Worm (Caenorhabditis elegans) whole organism, L2 larva: Measurements from ENCODE around the gene R03D7.2.
"Not testable (repeated sequence)": the region's sequence is repeated elsewhere in the genome, so short reads cannot be mapped to it uniquely, and the experiment has no call there.

Experiments
- C34F6.9 ChIP-seq: fragments of 150-350 bp; optimal IDR thresholded peaks from 2 replicates; lab custom pipeline; 2014; ENCODE audit warnings: missing biosample characterization, missing genetic modification characterization
- R02D3.7 ChIP-seq: fragments of 150-350 bp; optimal IDR thresholded peaks from 2 replicates; lab custom pipeline; 2014; ENCODE audit warnings: missing biosample characterization, missing genetic modification characterization
- Y55F3AM.14 ChIP-seq: fragments of 200-800 bp; sonication (Bioruptor generic); optimal IDR thresholded peaks from 2 replicates; lab custom pipeline; 2018; ENCODE audit warnings: mild to moderate bottlenecking, missing genetic modification characterization, missing compliant biosample characterization
- alr-1 ChIP-seq: fragments of 150-350 bp; optimal IDR thresholded peaks from 2 replicates; lab custom pipeline; 2014; ENCODE audit warnings: missing biosample characterization, missing genetic modification characterization
- ama-1 ChIP-seq: fragments of 150-350 bp; optimal IDR thresholded peaks from 2 replicates; lab custom pipeline; 2018; ENCODE audit warnings: inconsistent platforms
- blmp-1 ChIP-seq: sonication (generic microtip); optimal IDR thresholded peaks from 2 replicates; lab custom pipeline; 2017; ENCODE audit warnings: missing genetic modification characterization, mild to moderate bottlenecking, missing compliant biosample characterization, antibody characterized with exemption, moderate library complexity; ENCODE audit not compliant: insufficient read depth
- ceh-82 ChIP-seq: fragments of 150-350 bp; optimal IDR thresholded peaks from 2 replicates; lab custom pipeline; 2014; ENCODE audit warnings: missing biosample characterization, missing genetic modification characterization
- crh-2 ChIP-seq: sonication (generic microtip); optimal IDR thresholded peaks from 2 replicates; lab custom pipeline; 2017; ENCODE audit warnings: missing biosample characterization, missing genetic modification characterization
- egl-27 ChIP-seq: sonication (generic microtip); optimal IDR thresholded peaks from 3 replicates; lab custom pipeline; 2017; ENCODE audit warnings: missing biosample characterization, missing genetic modification reagents, missing genetic modification characterization
- elt-1 ChIP-seq: fragments of 150-350 bp; optimal IDR thresholded peaks from 2 replicates; lab custom pipeline; 2014; ENCODE audit warnings: missing biosample characterization, missing genetic modification characterization
- elt-3 ChIP-seq: sonication (generic microtip); optimal IDR thresholded peaks from 2 replicates; lab custom pipeline; 2017; ENCODE audit warnings: missing biosample characterization, missing genetic modification characterization
- fos-1 ChIP-seq: fragments of 150-350 bp; optimal IDR thresholded peaks from 2 replicates; lab custom pipeline; 2014; ENCODE audit warnings: missing biosample characterization, missing genetic modification characterization
- gmeb-1 ChIP-seq: fragments of 150-350 bp; optimal IDR thresholded peaks from 2 replicates; lab custom pipeline; 2014; ENCODE audit warnings: missing biosample characterization, missing genetic modification characterization
- lin-11 ChIP-seq: fragments of 150-350 bp; sonication (generic microtip); optimal IDR thresholded peaks from 2 replicates; lab custom pipeline; 2014; ENCODE audit warnings: missing biosample characterization, missing genetic modification characterization, inconsistent platforms, mixed read lengths
- lin-13 ChIP-seq: fragments of 150-350 bp; optimal IDR thresholded peaks from 2 replicates; lab custom pipeline; 2014; ENCODE audit warnings: missing biosample characterization, missing genetic modification reagents, missing genetic modification characterization
- lin-39 ChIP-seq: fragments of 150-350 bp; optimal IDR thresholded peaks from 2 replicates; lab custom pipeline; 2014; ENCODE audit warnings: missing biosample characterization, missing genetic modification reagents, missing genetic modification characterization
- nhr-10 ChIP-seq: sonication (generic microtip); optimal IDR thresholded peaks from 2 replicates; lab custom pipeline; 2017; ENCODE audit warnings: missing biosample characterization, missing genetic modification characterization
- nhr-11 ChIP-seq: fragments of 150-350 bp; optimal IDR thresholded peaks from 2 replicates; lab custom pipeline; 2014; ENCODE audit warnings: missing biosample characterization, missing genetic modification characterization
- nhr-12 ChIP-seq: fragments of 150-350 bp; optimal IDR thresholded peaks from 2 replicates; lab custom pipeline; 2014; ENCODE audit warnings: missing biosample characterization, missing genetic modification characterization
- nhr-129 ChIP-seq: fragments of 150-350 bp; optimal IDR thresholded peaks from 2 replicates; lab custom pipeline; 2014; ENCODE audit warnings: missing biosample characterization, missing genetic modification characterization
- nhr-21 ChIP-seq: fragments of 150-350 bp; optimal IDR thresholded peaks from 2 replicates; lab custom pipeline; 2014; ENCODE audit warnings: missing biosample characterization, missing genetic modification characterization
- nhr-23 ChIP-seq: fragments of 150-350 bp; optimal IDR thresholded peaks from 2 replicates; lab custom pipeline; 2014; ENCODE audit warnings: missing biosample characterization, missing genetic modification reagents, missing genetic modification characterization
- nhr-237 ChIP-seq: fragments of 150-350 bp; optimal IDR thresholded peaks from 2 replicates; lab custom pipeline; 2014; ENCODE audit warnings: missing biosample characterization, missing genetic modification characterization
- nhr-25 ChIP-seq: fragments of 150-350 bp; sonication (generic microtip); optimal IDR thresholded peaks from 3 replicates; lab custom pipeline; 2014; ENCODE audit warnings: missing biosample characterization, missing genetic modification characterization
- nhr-77 ChIP-seq: fragments of 150-350 bp; optimal IDR thresholded peaks from 2 replicates; lab custom pipeline; 2014; ENCODE audit warnings: missing biosample characterization, missing genetic modification characterization
- sem-4 ChIP-seq: fragments of 150-350 bp; optimal IDR thresholded peaks from 2 replicates; lab custom pipeline; 2014; ENCODE audit warnings: missing biosample characterization, missing genetic modification reagents, missing genetic modification characterization
- skn-1 ChIP-seq: sonication (generic microtip); optimal IDR thresholded peaks from 2 replicates; lab custom pipeline; 2017; ENCODE audit warnings: missing biosample characterization, missing genetic modification characterization
- sma-3 ChIP-seq: sonication (generic microtip); optimal IDR thresholded peaks from 2 replicates; lab custom pipeline; 2016; ENCODE audit warnings: missing genetic modification reagents, missing genetic modification characterization, missing compliant biosample characterization
- snpc-4 ChIP-seq: fragments of 150-350 bp; optimal IDR thresholded peaks from 2 replicates; lab custom pipeline; 2014; ENCODE audit warnings: missing biosample characterization, missing genetic modification characterization
- unc-55 ChIP-seq: fragments of 150-350 bp; sonication (generic microtip); optimal IDR thresholded peaks from 3 replicates; lab custom pipeline; 2014; ENCODE audit warnings: missing biosample characterization, missing genetic modification reagents, missing genetic modification characterization
- unc-62 ChIP-seq: fragments of 150-350 bp; optimal IDR thresholded peaks from 2 replicates; lab custom pipeline; 2014; ENCODE audit warnings: missing biosample characterization, missing genetic modification reagents, missing genetic modification characterization

Gene R03D7.2

ce11 chrII:10946848-10947247 is 11.9 kb upstream of the R03D7.2 start (continued):
- no peak for TF ChIP-seq nhr-21
- TF ChIP-seq blmp-1 (tag; lab: Kevin White, UChicago): no peak
- no peak for TF ChIP-seq nhr-11 (tag; lab: Kevin White, UChicago)
- TF ChIP-seq snpc-4 (tag; lab: Kevin White, UChicago): no peak
- peak; percentile 84 for TF ChIP-seq lin-39 (tag; lab: Kevin White, UChicago)

- peak; percentile 19 for TF ChIP-seq unc-55 (GFP tag; lab: Kevin White, UChicago)
- TF ChIP-seq fos-1 (tag; lab: Kevin White, UChicago): no peak
- peak; percentile 35 for TF ChIP-seq blmp-1 (tag; lab: Kevin White, UChicago)
Measured at ce11 chrII:10945446-10945845, 10.5 kb upstream of the R03D7.2 start.

- TF ChIP-seq ama-1 (lab: Kevin White, UChicago); C34F6.9; ceh-82 (tag; lab: Kevin White, UChicago): not testable (repeated sequence)
Measured at ce11 chrII:10941918-10942317, 6.9 kb upstream of the R03D7.2 start, which contains the start of gene R03D7.15. R03D7.15 (plus strand) TSS chrII:10942216.

- no peak for TF ChIP-seq egl-27
- no peak for TF ChIP-seq ceh-82 (tag; lab: Kevin White, UChicago)
- no peak for TF ChIP-seq nhr-77
- no peak for TF ChIP-seq elt-1 (tag; lab: Kevin White, UChicago)
- TF ChIP-seq sem-4 (tag; lab: Kevin White, UChicago): no peak
- TF ChIP-seq fos-1 (tag; lab: Kevin White, UChicago): no peak
- TF ChIP-seq nhr-12: no peak
- no peak for TF ChIP-seq skn-1 (tag; lab: Kevin White, UChicago)
- no peak for TF ChIP-seq nhr-23 (tag; lab: Kevin White, UChicago)
- TF ChIP-seq gmeb-1: no peak
- no peak for TF ChIP-seq blmp-1 (tag; lab: Kevin White, UChicago)
- no peak for TF ChIP-seq alr-1
- TF ChIP-seq elt-3 (tag; lab: Kevin White, UChicago): no peak
- no peak for TF ChIP-seq nhr-25 (tag; lab: Kevin White, UChicago)
- TF ChIP-seq Y55F3AM.14 (GFP tag; lab: Kevin White, UChicago): no peak
- no peak for TF ChIP-seq lin-13 (GFP tag; lab: Kevin White, UChicago)
Measured at ce11 chrII:10935336-10935735, 352 bp upstream of the R03D7.2 start.

- TF ChIP-seq skn-1 (tag; lab: Kevin White, UChicago) (no peak), nhr-129 (no peak), nhr-10 (tag; lab: Kevin White, UChicago) (no peak), sma-3 (GFP tag; lab: Kevin White, UChicago) (no peak), lin-11 (tag; lab: Kevin White, UChicago) (no peak), unc-62 (GFP tag; lab: Kevin White, UChicago) (no peak), nhr-237 (tag; lab: Kevin White, UChicago) (no peak), R02D3.7 (no peak), egl-27 (no peak)
Measured at ce11 chrII:10933948-10934722, 849 bp downstream of the R03D7.2 start.

- no peak for TF ChIP-seq crh-2 (tag; lab: Kevin White, UChicago)
Measured at ce11 chrII:10932305-10932704, 2.7 kb downstream of the R03D7.2 start.
